Worm (Caenorhabditis elegans) whole organism, L4 larva: ENCODE results near the gene F54E4.2.

Experiments
- D1046.2 ChIP-seq: fragments of 200-800 bp; sonication (Bioruptor generic); IDR thresholded peaks from 2 replicates; pipeline ENCODE4 v1.3.6; 2022; ENCODE audit warnings: missing genetic modification characterization, missing compliant biosample characterization
- F10B5.3 ChIP-seq: sonication (generic microtip); optimal IDR thresholded peaks from 2 replicates; lab custom pipeline; 2016; ENCODE audit warnings: mild to moderate bottlenecking, missing genetic modification characterization, missing compliant biosample characterization
- F49E8.2 ChIP-seq: sonication (generic microtip); optimal IDR thresholded peaks from 2 replicates; lab custom pipeline; 2016; ENCODE audit warnings: missing compliant biosample characterization, mild to moderate bottlenecking, missing genetic modification characterization, borderline replicate concordance
- T26A8.4 ChIP-seq: fragments of 200-800 bp; sonication (Bioruptor generic); IDR thresholded peaks from 2 replicates; pipeline ENCODE4 v1.3.6; 2022; ENCODE audit warnings: missing genetic modification characterization, missing compliant biosample characterization
- Y5F2A.4 ChIP-seq: fragments of 200-800 bp; sonication (Bioruptor generic); optimal IDR thresholded peaks from 2 replicates; lab custom pipeline; 2018; ENCODE audit warnings: mild to moderate bottlenecking, missing genetic modification characterization, missing compliant biosample characterization
- ZK337.2 ChIP-seq: fragments of 200-800 bp; sonication (Bioruptor generic); IDR thresholded peaks from 2 replicates; pipeline ENCODE4 v1.3.6; 2022; ENCODE audit warnings: missing genetic modification reagents, missing genetic modification characterization, missing compliant biosample characterization
- aha-1 ChIP-seq: fragments of 150-350 bp; peaks from one replicate; lab custom pipeline; 2014; ENCODE audit warnings: missing biosample characterization, missing genetic modification characterization
- attf-4 ChIP-seq: sonication (generic microtip); optimal IDR thresholded peaks from 3 replicates; lab custom pipeline; 2017; ENCODE audit warnings: missing biosample characterization, missing genetic modification characterization
- ceh-20 ChIP-seq: fragments of 200-800 bp; sonication (Bioruptor generic); IDR thresholded peaks from 2 replicates; pipeline ENCODE4 v1.3.6; 2022; ENCODE audit warnings: missing genetic modification reagents, missing genetic modification characterization, missing compliant biosample characterization
- ceh-28 ChIP-seq: fragments of 150-350 bp; optimal IDR thresholded peaks from 2 replicates; lab custom pipeline; 2014; ENCODE audit warnings: missing biosample characterization, missing genetic modification reagents, missing genetic modification characterization
- ceh-44 ChIP-seq: fragments of 200-800 bp; sonication (Bioruptor generic); IDR thresholded peaks from 2 replicates; pipeline ENCODE4 v1.3.6; 2022; ENCODE audit warnings: missing genetic modification reagents, missing genetic modification characterization, missing compliant biosample characterization
- daf-16 ChIP-seq, 3 experiments: sonication (generic microtip); optimal IDR thresholded peaks; 2 replicates each; lab custom pipeline; 2016 to 2017; ENCODE audit warnings: missing genetic modification characterization in 3 of 3, missing genetic modification reagents in 3 of 3, mild to moderate bottlenecking in 2 of 3, missing compliant biosample characterization in 2 of 3, missing biosample characterization in 1 of 3, moderate library complexity in 1 of 3
- dmd-6 ChIP-seq: fragments of 200-800 bp; sonication (Bioruptor generic); IDR thresholded peaks from 2 replicates; pipeline ENCODE4 v1.3.6; 2022; ENCODE audit warnings: missing genetic modification reagents, missing genetic modification characterization, missing compliant biosample characterization
- dmd-8 ChIP-seq: fragments of 200-800 bp; sonication (Bioruptor generic); IDR thresholded peaks from 2 replicates; pipeline ENCODE4 v1.3.6; 2022; ENCODE audit warnings: missing genetic modification characterization, missing compliant biosample characterization
- dmd-9 ChIP-seq: fragments of 200-800 bp; sonication (Bioruptor generic); IDR thresholded peaks from 2 replicates; pipeline ENCODE4 v1.3.6; 2022; ENCODE audit warnings: missing genetic modification reagents, missing genetic modification characterization, missing compliant biosample characterization
- fkh-10 ChIP-seq: fragments of 150-350 bp; optimal IDR thresholded peaks from 2 replicates; lab custom pipeline; 2014; ENCODE audit warnings: missing biosample characterization, missing genetic modification reagents, missing genetic modification characterization
- gei-8 ChIP-seq: fragments of 200-800 bp; sonication (Bioruptor generic); optimal IDR thresholded peaks from 2 replicates; lab custom pipeline; 2018; ENCODE audit warnings: mild to moderate bottlenecking, missing genetic modification characterization, missing compliant biosample characterization
- hlh-11 ChIP-seq: fragments of 200-800 bp; sonication (Bioruptor generic); optimal IDR thresholded peaks from 2 replicates; lab custom pipeline; 2018; ENCODE audit warnings: mild to moderate bottlenecking, missing genetic modification characterization, missing compliant biosample characterization
- hlh-30 ChIP-seq: sonication (generic microtip); optimal IDR thresholded peaks from 2 replicates; lab custom pipeline; 2017; ENCODE audit warnings: antibody characterized with exemption, mild to moderate bottlenecking, missing genetic modification characterization, missing compliant biosample characterization; ENCODE audit not compliant: insufficient read depth
- hmg-1.1 ChIP-seq: fragments of 200-800 bp; sonication (Bioruptor generic); IDR thresholded peaks from 2 replicates; pipeline ENCODE4 v1.3.6; 2022; ENCODE audit warnings: missing genetic modification reagents, missing genetic modification characterization, missing compliant biosample characterization
- lin-1 ChIP-seq: fragments of 200-800 bp; sonication (Bioruptor generic); IDR thresholded peaks from 2 replicates; pipeline ENCODE4 v1.3.6; 2022; ENCODE audit warnings: missing genetic modification reagents, missing genetic modification characterization, missing compliant biosample characterization
- lin-13 ChIP-seq: fragments of 150-350 bp; optimal IDR thresholded peaks from 2 replicates; lab custom pipeline; 2014; ENCODE audit warnings: missing biosample characterization, missing genetic modification reagents, missing genetic modification characterization
- lin-15B ChIP-seq: fragments of 150-350 bp; sonication (generic microtip); optimal IDR thresholded peaks from 3 replicates; lab custom pipeline; 2014; ENCODE audit warnings: missing biosample characterization, missing genetic modification characterization
- lin-38 ChIP-seq: fragments of 200-800 bp; sonication (Bioruptor generic); IDR thresholded peaks from 2 replicates; pipeline ENCODE4 v1.3.6; 2022; ENCODE audit warnings: missing genetic modification reagents, missing genetic modification characterization, missing compliant biosample characterization
- lin-39 ChIP-seq: fragments of 150-350 bp; optimal IDR thresholded peaks from 2 replicates; lab custom pipeline; 2014; ENCODE audit warnings: missing biosample characterization, missing genetic modification reagents, missing genetic modification characterization
- lsy-2 ChIP-seq, 2 experiments: fragments of 150-350 bp in 1 of 2; sonication (generic microtip) in 1 of 2; optimal IDR thresholded peaks; 2 replicates each; lab custom pipeline; 2014 to 2017; ENCODE audit warnings: missing biosample characterization in 2 of 2, missing genetic modification characterization in 2 of 2
- mdl-1 ChIP-seq, 2 experiments: fragments of 150-350 bp in 1 of 2; sonication (generic microtip) in 1 of 2; optimal IDR thresholded peaks; 2 replicates each; lab custom pipeline; 2014 to 2017; ENCODE audit warnings: missing biosample characterization in 2 of 2, missing genetic modification characterization in 2 of 2
- mep-1 ChIP-seq: fragments of 150-350 bp; sonication (generic microtip); optimal IDR thresholded peaks from 3 replicates; lab custom pipeline; 2014; ENCODE audit warnings: missing biosample characterization, missing genetic modification characterization
- mxl-2 ChIP-seq: fragments of 200-800 bp; sonication (Bioruptor generic); conservative IDR thresholded peaks from 2 replicates; pipeline ENCODE4 v1.3.6; 2022; ENCODE audit warnings: missing genetic modification reagents, missing genetic modification characterization, missing compliant biosample characterization
- mxl-3 ChIP-seq: fragments of 200-800 bp; sonication (Bioruptor generic); optimal IDR thresholded peaks from 2 replicates; lab custom pipeline; 2018; ENCODE audit warnings: mild to moderate bottlenecking, missing genetic modification characterization, missing compliant biosample characterization
- nhr-10 ChIP-seq: fragments of 150-350 bp; optimal IDR thresholded peaks from 2 replicates; lab custom pipeline; 2014; ENCODE audit warnings: missing biosample characterization, missing genetic modification characterization
- nhr-102 ChIP-seq: sonication (generic microtip); optimal IDR thresholded peaks from 2 replicates; lab custom pipeline; 2016; ENCODE audit warnings: mild to moderate bottlenecking, missing genetic modification characterization, moderate library complexity, missing compliant biosample characterization
- nhr-11 ChIP-seq: fragments of 150-350 bp; optimal IDR thresholded peaks from 2 replicates; lab custom pipeline; 2014; ENCODE audit warnings: missing biosample characterization, missing genetic modification characterization
- nhr-28 ChIP-seq: fragments of 150-350 bp; optimal IDR thresholded peaks from 2 replicates; lab custom pipeline; 2014; ENCODE audit warnings: missing biosample characterization, missing genetic modification characterization
- nhr-41 ChIP-seq: fragments of 200-800 bp; sonication (Bioruptor generic); IDR thresholded peaks from 2 replicates; pipeline ENCODE4 v1.3.6; 2022; ENCODE audit warnings: missing genetic modification reagents, missing genetic modification characterization, missing compliant biosample characterization
- nhr-42 ChIP-seq: fragments of 200-800 bp; sonication (Bioruptor generic); IDR thresholded peaks from 2 replicates; pipeline ENCODE4 v1.3.6; 2022; ENCODE audit warnings: missing genetic modification characterization, missing compliant biosample characterization
- nhr-48 ChIP-seq: sonication (generic microtip); optimal IDR thresholded peaks from 2 replicates; lab custom pipeline; 2016; ENCODE audit warnings: mild to moderate bottlenecking, missing genetic modification characterization, missing compliant biosample characterization
- nhr-6 ChIP-seq: fragments of 150-350 bp; optimal IDR thresholded peaks from 2 replicates; lab custom pipeline; 2014; ENCODE audit warnings: missing biosample characterization, missing genetic modification characterization
- pqm-1 ChIP-seq: sonication (generic microtip); optimal IDR thresholded peaks from 2 replicates; lab custom pipeline; 2017; ENCODE audit warnings: missing biosample characterization, missing genetic modification characterization
- rbr-2 ChIP-seq: sonication (generic microtip); optimal IDR thresholded peaks from 2 replicates; lab custom pipeline; 2016; ENCODE audit warnings: missing genotype, missing genetic modification characterization, missing compliant biosample characterization
- skn-1 ChIP-seq: fragments of 150-350 bp; optimal IDR thresholded peaks from 2 replicates; lab custom pipeline; 2014; ENCODE audit warnings: missing biosample characterization, missing genetic modification characterization
- snpc-1.2 ChIP-seq: fragments of 200-800 bp; sonication (Bioruptor generic); IDR thresholded peaks from 2 replicates; pipeline ENCODE4 v1.3.6; 2022; ENCODE audit warnings: missing genetic modification reagents, missing genetic modification characterization, missing compliant biosample characterization
- spr-1 ChIP-seq: sonication (generic microtip); optimal IDR thresholded peaks from 2 replicates; lab custom pipeline; 2016; ENCODE audit warnings: mild to moderate bottlenecking, missing genetic modification characterization, missing compliant biosample characterization
- tra-1 ChIP-seq: fragments of 200-800 bp; sonication (Bioruptor generic); IDR thresholded peaks from 2 replicates; pipeline ENCODE4 v1.3.6; 2022; ENCODE audit warnings: missing genetic modification reagents, missing genetic modification characterization, missing compliant biosample characterization
- unc-130 ChIP-seq: sonication (generic microtip); optimal IDR thresholded peaks from 2 replicates; lab custom pipeline; 2016; ENCODE audit warnings: missing genetic modification reagents, missing genetic modification characterization, missing compliant biosample characterization
- zag-1 ChIP-seq: fragments of 150-350 bp; optimal IDR thresholded peaks from 2 replicates; lab custom pipeline; 2014; ENCODE audit warnings: missing biosample characterization, missing genetic modification characterization
- zfp-3 ChIP-seq: fragments of 200-800 bp; sonication (Bioruptor generic); conservative IDR thresholded peaks from 2 replicates; pipeline ENCODE4 v1.3.6; 2022; ENCODE audit warnings: missing genetic modification reagents, missing genetic modification characterization, missing compliant biosample characterization
- zip-11 ChIP-seq: fragments of 200-800 bp; sonication (Bioruptor generic); IDR thresholded peaks from 2 replicates; pipeline ENCODE4 v1.3.6; 2022; ENCODE audit warnings: missing genetic modification characterization, missing compliant biosample characterization
- zip-2 ChIP-seq: fragments of 150-350 bp; optimal IDR thresholded peaks from 2 replicates; lab custom pipeline; 2014; ENCODE audit warnings: missing biosample characterization, missing genetic modification characterization

The F54E4.2 gene

ce11 chrX:14589051-14589736 lies 39.5 kb downstream of the F54E4.2 start, which contains the start of the genes C44H4.4 and tap-1:
TSS of gene C44H4.4 (minus strand) at chrX:14589101.
TSS of gene tap-1 (plus strand) at chrX:14589624.
- TF ChIP-seq lin-39 (no peak), ceh-28 (tag; lab: Kevin White, UChicago) (no peak), zag-1 (tag; lab: Kevin White, UChicago) (no peak), mep-1 (tag; lab: Kevin White, UChicago) (peak; percentile 67), hmg-1.1 (GFP tag; lab: Robert Waterston, UW) (peak; percentile 7; the same call in 1 of the 2 replicates), aha-1 (peak; percentile 98), nhr-48 (tag; lab: Kevin White, UChicago) (no peak), zip-11 (GFP tag; lab: Robert Waterston, UW) (no peak), nhr-102 (tag; lab: Kevin White, UChicago) (no peak), zfp-3 (GFP tag; lab: Robert Waterston, UW) (no peak), ceh-20 (no peak), F10B5.3 (tag; lab: Kevin White, UChicago) (no peak), hlh-11 (tag; lab: Kevin White, UChicago) (peak; percentile 46), nhr-41 (GFP tag; lab: Robert Waterston, UW) (no peak), lin-38 (GFP tag; lab: Robert Waterston, UW) (no peak), daf-16 (GFP tag; optimal IDR thresholded peaks at IDR 0.05; lab: Kevin White, UChicago) (no peak), daf-16 (tag; optimal IDR thresholded peaks at IDR 0.05; lab: Kevin White, UChicago) (peak; percentile 59), lin-13 (GFP tag; lab: Kevin White, UChicago) (no peak), lin-15B (no peak), mdl-1 (tag; optimal IDR thresholded peaks at IDR 0.05; lab: Kevin White, UChicago) (peak; percentile 38 to 64), nhr-10 (tag; lab: Kevin White, UChicago) (no peak), spr-1 (no peak), T26A8.4 (no peak), dmd-8 (no peak), pqm-1 (peak; percentile 0), nhr-28 (peak; percentile 16), hlh-30 (tag; lab: Kevin White, UChicago) (peak; percentile 50), mxl-3 (GFP tag; lab: Kevin White, UChicago) (peak; percentile 90), F49E8.2 (no peak), nhr-11 (no peak), tra-1 (GFP tag; lab: Robert Waterston, UW) (no peak), dmd-9 (GFP tag; lab: Robert Waterston, UW) (no peak), zip-2 (tag; lab: Kevin White, UChicago) (no peak), fkh-10 (GFP tag; lab: Kevin White, UChicago) (no peak), attf-4 (tag; lab: Kevin White, UChicago) (no peak), ceh-44 (GFP tag; lab: Robert Waterston, UW) (no peak), lin-1 (GFP tag; lab: Robert Waterston, UW) (no peak), mxl-2 (GFP tag; lab: Robert Waterston, UW) (no peak), unc-130 (GFP tag; lab: Kevin White, UChicago) (no peak), dmd-6 (peak; percentile 55), D1046.2 (GFP tag; lab: Robert Waterston, UW) (no peak), skn-1 (tag; lab: Kevin White, UChicago) (no peak), Y5F2A.4 (GFP tag; lab: Kevin White, UChicago) (no peak), ZK337.2 (GFP tag; lab: Robert Waterston, UW) (no peak), gei-8 (no peak), nhr-6 (tag; lab: Kevin White, UChicago) (no peak), rbr-2 (peak; percentile 32), lsy-2 (tag; optimal IDR thresholded peaks at IDR 0.05; lab: Kevin White, UChicago) (peak in 1 of 2 experiments; percentile 29), snpc-1.2 (no peak), nhr-42 (GFP tag; lab: Robert Waterston, UW) (no peak)
- TF ChIP-seq, all 104 proteins: peak for 13
